Worm (Caenorhabditis elegans): ENCODE data around the gene nep-2.

- TF ChIP-seq flt-1 (GFP tag; IDR thresholded peaks at IDR 0.05) (no peak), ama-1 (optimal IDR thresholded peaks at IDR 0.05) (no peak), B0310.2 (tag; optimal IDR thresholded peaks at IDR 0.05) (no peak), scrt-1 (GFP tag; IDR thresholded peaks at IDR 0.05) (no peak), pes-1 (GFP tag; IDR thresholded peaks at IDR 0.05) (no peak), tra-4 (tag; optimal IDR thresholded peaks at IDR 0.05) (no peak)
Measured at ce11 chrII:2770788-2771187, 45.2 kb upstream of the nep-2 start, which contains the start of gene fbxb-105.

Data from whole organism, early embryonic.